Worm (Caenorhabditis elegans) whole organism, L1 larva: ENCODE results near the gene F59B10.5.
A peak's percentile ranks its signal among the peaks of the same experiment; 100 is the strongest.

Source experiments
- aly-2 ChIP-seq: fragments of 150-350 bp; optimal IDR thresholded peaks from 2 replicates; lab custom pipeline; 2014; ENCODE audit warnings: missing biosample characterization, missing genetic modification characterization
- ceh-63 ChIP-seq: fragments of 200-800 bp; sonication (Bioruptor generic); optimal IDR thresholded peaks from 2 replicates; lab custom pipeline; 2018; ENCODE audit warnings: mild to moderate bottlenecking, missing genetic modification characterization, missing compliant biosample characterization
- dpl-1 ChIP-seq, 3 experiments: fragments of 150-350 bp in 2 of 3; sonication (generic microtip) in 1 of 3; optimal IDR thresholded peaks; 2 replicates each; lab custom pipeline; 2014 to 2017; ENCODE audit warnings: missing biosample characterization in 3 of 3, missing genetic modification characterization in 3 of 3, missing genetic modification reagents in 3 of 3
- dsc-1 ChIP-seq: sonication (generic microtip); optimal IDR thresholded peaks from 2 replicates; lab custom pipeline; 2016; ENCODE audit warnings: mild to moderate bottlenecking, missing genetic modification characterization, missing compliant biosample characterization
- jun-1 ChIP-seq: fragments of 150-350 bp; optimal IDR thresholded peaks from 2 replicates; lab custom pipeline; 2014; ENCODE audit warnings: missing biosample characterization, missing genetic modification reagents, missing genetic modification characterization
- nhr-28 ChIP-seq: fragments of 150-350 bp; optimal IDR thresholded peaks from 2 replicates; lab custom pipeline; 2014; ENCODE audit warnings: missing biosample characterization, missing genetic modification characterization
- nhr-71 ChIP-seq: sonication (generic microtip); optimal IDR thresholded peaks from 2 replicates; lab custom pipeline; 2016; ENCODE audit warnings: mild to moderate bottlenecking, missing genetic modification characterization, moderate library complexity, missing compliant biosample characterization
- snpc-4 ChIP-seq: fragments of 150-350 bp; optimal IDR thresholded peaks from 2 replicates; lab custom pipeline; 2014; ENCODE audit warnings: missing biosample characterization, missing genetic modification characterization
- unc-62 ChIP-seq: fragments of 150-350 bp; optimal IDR thresholded peaks from 2 replicates; lab custom pipeline; 2014; ENCODE audit warnings: missing biosample characterization, missing genetic modification reagents, missing genetic modification characterization

ce11 chrII:10558345-10558744 is 34.9 kb upstream of the F59B10.5 start:
- TF ChIP-seq ceh-63 (GFP tag; lab: Kevin White, UChicago): no peak
- peak in 1 of 3 experiments; percentile 2 for TF ChIP-seq dpl-1 (GFP tag; optimal IDR thresholded peaks at IDR 0.05; lab: Kevin White, UChicago)
- no peak for TF ChIP-seq snpc-4 (tag; lab: Kevin White, UChicago)
- no peak for TF ChIP-seq nhr-28
- no peak for TF ChIP-seq unc-62
- no peak for TF ChIP-seq jun-1
- TF ChIP-seq nhr-71: peak; percentile 37
- TF ChIP-seq dsc-1 (tag; lab: Kevin White, UChicago): no peak
- no peak for TF ChIP-seq aly-2
